Worm (Caenorhabditis elegans) whole organism, L4 larva: ENCODE data around the gene srh-148.

Source experiments
- F49E8.2 ChIP-seq: sonication (generic microtip); optimal IDR thresholded peaks from 2 replicates; lab custom pipeline; 2016; ENCODE audit warnings: missing compliant biosample characterization, mild to moderate bottlenecking, missing genetic modification characterization, borderline replicate concordance
- aly-2 ChIP-seq: sonication (generic microtip); optimal IDR thresholded peaks from 2 replicates; lab custom pipeline; 2018; ENCODE audit warnings: missing biosample characterization, missing genetic modification characterization
- attf-4 ChIP-seq: sonication (generic microtip); optimal IDR thresholded peaks from 3 replicates; lab custom pipeline; 2017; ENCODE audit warnings: missing biosample characterization, missing genetic modification characterization
- ceh-32 ChIP-seq: sonication (generic microtip); optimal IDR thresholded peaks from 2 replicates; lab custom pipeline; 2016; ENCODE audit warnings: mild to moderate bottlenecking, missing genetic modification characterization, missing compliant biosample characterization; ENCODE audit not compliant: poor library complexity
- ceh-82 ChIP-seq: sonication (generic microtip); optimal IDR thresholded peaks from 2 replicates; lab custom pipeline; 2017; ENCODE audit warnings: missing biosample characterization, missing genetic modification characterization
- hlh-11 ChIP-seq: fragments of 200-800 bp; sonication (Bioruptor generic); optimal IDR thresholded peaks from 2 replicates; lab custom pipeline; 2018; ENCODE audit warnings: mild to moderate bottlenecking, missing genetic modification characterization, missing compliant biosample characterization
- hlh-30 ChIP-seq: sonication (generic microtip); optimal IDR thresholded peaks from 2 replicates; lab custom pipeline; 2017; ENCODE audit warnings: antibody characterized with exemption, mild to moderate bottlenecking, missing genetic modification characterization, missing compliant biosample characterization; ENCODE audit not compliant: insufficient read depth
- lsy-2 ChIP-seq, 2 experiments: fragments of 150-350 bp in 1 of 2; sonication (generic microtip) in 1 of 2; optimal IDR thresholded peaks; 2 replicates each; lab custom pipeline; 2014 to 2017; ENCODE audit warnings: missing biosample characterization in 2 of 2, missing genetic modification characterization in 2 of 2
- nhr-102 ChIP-seq: sonication (generic microtip); optimal IDR thresholded peaks from 2 replicates; lab custom pipeline; 2016; ENCODE audit warnings: mild to moderate bottlenecking, missing genetic modification characterization, moderate library complexity, missing compliant biosample characterization
- nhr-111 ChIP-seq: fragments of 200-800 bp; sonication (Bioruptor generic); optimal IDR thresholded peaks from 2 replicates; lab custom pipeline; 2018; ENCODE audit warnings: mild to moderate bottlenecking, missing genetic modification characterization, missing compliant biosample characterization
- nhr-25 ChIP-seq: sonication (generic microtip); optimal IDR thresholded peaks from 2 replicates; lab custom pipeline; 2017; ENCODE audit warnings: missing genetic modification characterization, mild to moderate bottlenecking, missing compliant biosample characterization, antibody characterized with exemption, moderate library complexity, borderline replicate concordance; ENCODE audit not compliant: insufficient read depth
- nhr-77 ChIP-seq: fragments of 150-350 bp; optimal IDR thresholded peaks from 2 replicates; lab custom pipeline; 2014; ENCODE audit warnings: missing biosample characterization, missing genetic modification characterization
- unc-62 ChIP-seq, 3 experiments: fragments of 150-350 bp in 1 of 3; sonication (generic microtip); optimal IDR thresholded peaks in 2 of 3; peaks in 1 of 3; 1 replicate in 1 of 3; 2 replicates in 2 of 3; lab custom pipeline; 2014 to 2017; ENCODE audit warnings: missing biosample characterization in 3 of 3, missing genetic modification characterization in 3 of 3, missing genetic modification reagents in 3 of 3, missing genotype in 1 of 3

DNA sequence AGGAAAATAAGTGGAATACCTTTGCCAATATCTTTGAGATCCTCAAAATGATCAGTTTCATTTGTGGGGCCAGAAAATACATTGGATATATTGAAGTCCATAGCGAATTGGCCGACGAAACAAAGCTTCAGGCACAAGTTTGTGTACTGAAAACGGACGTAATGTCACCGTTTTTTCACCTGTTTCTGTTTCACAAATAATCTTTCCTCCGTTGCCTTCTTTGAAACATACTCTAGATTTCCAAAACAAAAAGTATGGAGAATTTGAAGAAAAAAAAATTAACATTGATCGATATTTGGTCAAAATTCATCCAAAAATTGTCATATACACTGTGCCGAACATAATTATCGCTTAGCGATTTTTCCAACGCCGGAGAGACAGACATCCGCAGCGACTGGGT is 4.4 kb upstream of the srh-148 start, which contains the start of gene srz-12:
- TF ChIP-seq nhr-102 (tag; lab: Kevin White, UChicago): no peak
- TF ChIP-seq unc-62 (GFP tag; optimal IDR thresholded peaks at IDR 0.05 in 1 of 2; lab: Kevin White, UChicago): no peak
- no peak for TF ChIP-seq unc-62 (tag; optimal IDR thresholded peaks at IDR 0.05; lab: Kevin White, UChicago)
- TF ChIP-seq aly-2 (tag; lab: Kevin White, UChicago): no peak
- no peak for TF ChIP-seq hlh-30 (tag; lab: Kevin White, UChicago)
- TF ChIP-seq ceh-82: no peak
- TF ChIP-seq ceh-32 (tag; lab: Kevin White, UChicago): no peak
- no peak for TF ChIP-seq nhr-111 (GFP tag; lab: Kevin White, UChicago)
- TF ChIP-seq nhr-77: no peak
- no peak for TF ChIP-seq F49E8.2 (tag; lab: Kevin White, UChicago)
- TF ChIP-seq lsy-2 (tag; optimal IDR thresholded peaks at IDR 0.05; lab: Kevin White, UChicago): no peak
- TF ChIP-seq hlh-11: no peak
- no peak for TF ChIP-seq nhr-25 (tag; lab: Kevin White, UChicago)
- no peak for TF ChIP-seq attf-4
